Fruit fly (Drosophila melanogaster) whole organism, adult: ENCODE results near the gene hang.

Source experiments
- CG11617 ChIP-seq: fragments of 200-800 bp; sonication (Bioruptor generic); optimal IDR thresholded peaks from 2 replicates; lab custom pipeline; 2017; ENCODE audit warnings: mild to moderate bottlenecking, missing biosample characterization, missing genetic modification reagents, missing genetic modification characterization
- CG12768 ChIP-seq: fragments of 200-800 bp; sonication (Bioruptor generic); optimal IDR thresholded peaks from 2 replicates; lab custom pipeline; 2017; ENCODE audit warnings: missing biosample characterization, missing genetic modification characterization, mild to moderate bottlenecking, moderate library complexity, missing genetic modification reagents
- CG14711 ChIP-seq: fragments of 200-800 bp; sonication (Bioruptor generic); optimal IDR thresholded peaks from 2 replicates; lab custom pipeline; 2018; ENCODE audit warnings: missing biosample characterization, mild to moderate bottlenecking, missing genetic modification characterization, moderate library complexity
- CG1620 ChIP-seq: fragments of 200-800 bp; sonication (Bioruptor generic); optimal IDR thresholded peaks from 2 replicates; lab custom pipeline; 2016; ENCODE audit warnings: missing biosample characterization, missing genetic modification characterization
- CG33017 ChIP-seq: fragments of 200-800 bp; sonication (Bioruptor generic); optimal IDR thresholded peaks from 2 replicates; lab custom pipeline; 2018; ENCODE audit warnings: missing biosample characterization, mild to moderate bottlenecking, missing genetic modification characterization, moderate library complexity
- CG5204 ChIP-seq: fragments of 200-800 bp; sonication (Bioruptor generic); optimal IDR thresholded peaks from 2 replicates; lab custom pipeline; 2016; ENCODE audit warnings: missing biosample characterization, missing genetic modification characterization
- CG7045 ChIP-seq: fragments of 200-800 bp; sonication (Bioruptor generic); optimal IDR thresholded peaks from 2 replicates; lab custom pipeline; 2017; ENCODE audit warnings: missing biosample characterization, mild to moderate bottlenecking, missing genetic modification characterization
- CG7101 ChIP-seq: fragments of 200-800 bp; sonication (Bioruptor generic); optimal IDR thresholded peaks from 2 replicates; lab custom pipeline; 2018; ENCODE audit warnings: missing biosample characterization, mild to moderate bottlenecking, missing genetic modification characterization, moderate library complexity
- Clk ChIP-seq: fragments of 200-800 bp; sonication (Bioruptor generic); optimal IDR thresholded peaks from 2 replicates; lab custom pipeline; 2017; ENCODE audit warnings: missing biosample characterization, missing genetic modification characterization
- Crg-1 ChIP-seq: fragments of 200-800 bp; sonication (Bioruptor generic); optimal IDR thresholded peaks from 2 replicates; lab custom pipeline; 2016; ENCODE audit warnings: missing biosample characterization, missing genetic modification characterization
- Hr96 ChIP-seq: fragments of 200-800 bp; sonication (Bioruptor generic); optimal IDR thresholded peaks from 2 replicates; lab custom pipeline; 2016; ENCODE audit warnings: missing biosample characterization, missing genetic modification characterization
- Mnt ChIP-seq: fragments of 200-800 bp; sonication (Bioruptor generic); optimal IDR thresholded peaks from 2 replicates; lab custom pipeline; 2016; ENCODE audit warnings: missing biosample characterization, mild to moderate bottlenecking, missing genetic modification characterization
- bab1 ChIP-seq: fragments of 200-800 bp; sonication (Bioruptor generic); optimal IDR thresholded peaks from 3 replicates; lab custom pipeline; 2019; ENCODE audit warnings: missing biosample characterization, mild to moderate bottlenecking, missing genetic modification characterization, moderate library complexity
- cic ChIP-seq: fragments of 200-800 bp; sonication (Bioruptor generic); optimal IDR thresholded peaks from 2 replicates; lab custom pipeline; 2017; ENCODE audit warnings: missing biosample characterization, mild to moderate bottlenecking, missing genetic modification characterization, moderate library complexity
- cnc ChIP-seq, 2 experiments: fragments of >200 bp; optimal IDR thresholded peaks; 2 replicates each; lab custom pipeline; 2017
- kay ChIP-seq: fragments of 200-800 bp; sonication (Bioruptor generic); peaks from one replicate; lab custom pipeline; 2016; ENCODE audit warnings: missing biosample characterization, missing genetic modification characterization, borderline replicate concordance
- ovo ChIP-seq: fragments of 200-800 bp; sonication (Bioruptor generic); optimal IDR thresholded peaks from 2 replicates; lab custom pipeline; 2016; ENCODE audit warnings: missing biosample characterization, missing genetic modification characterization
- pad ChIP-seq: fragments of 200-800 bp; sonication (Bioruptor generic); optimal IDR thresholded peaks from 3 replicates; lab custom pipeline; 2017; ENCODE audit warnings: missing biosample characterization, missing genetic modification characterization, mild to moderate bottlenecking, moderate library complexity, missing genetic modification reagents
- tj ChIP-seq: fragments of 200-800 bp; sonication (Bioruptor generic); optimal IDR thresholded peaks from 3 replicates; lab custom pipeline; 2017; ENCODE audit warnings: missing biosample characterization, mild to moderate bottlenecking, missing genetic modification characterization, moderate library complexity
- toe ChIP-seq: fragments of 200-800 bp; sonication (Bioruptor generic); optimal IDR thresholded peaks from 2 replicates; lab custom pipeline; 2016; ENCODE audit warnings: missing biosample characterization, missing genetic modification characterization

hang gene

DNA sequence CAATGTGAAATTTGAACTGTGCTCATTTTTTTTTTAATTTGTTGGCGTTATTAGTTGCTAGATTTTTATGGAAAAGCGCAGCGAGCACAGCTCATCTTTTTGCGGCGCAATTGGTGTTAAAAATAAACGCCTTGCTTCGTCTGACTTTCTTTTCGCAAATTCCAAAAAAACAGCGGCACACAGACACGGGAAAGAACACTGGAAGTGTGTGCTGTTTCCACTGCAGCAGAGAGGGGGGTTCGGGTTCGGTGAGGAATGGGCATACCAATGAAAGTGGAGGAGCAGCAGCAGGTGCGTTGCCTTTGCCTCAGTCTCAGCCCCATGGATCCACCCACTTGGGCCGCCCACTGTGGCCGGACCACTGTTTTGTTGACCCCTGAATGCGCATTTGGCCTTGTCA, 19.7 kb downstream of the hang start:
- TF ChIP-seq Hr96 (no peak), CG1620 (GFP tag; lab: Kevin White, UChicago) (no peak), tj (GFP tag; lab: Kevin White, UChicago) (no peak), cnc (optimal IDR thresholded peaks at IDR 0.05; lab: Kevin White, UChicago) (no peak), cic (no peak), kay (GFP tag; lab: Kevin White, UChicago) (no peak), Clk (GFP tag; lab: Kevin White, UChicago) (no peak)

DNA sequence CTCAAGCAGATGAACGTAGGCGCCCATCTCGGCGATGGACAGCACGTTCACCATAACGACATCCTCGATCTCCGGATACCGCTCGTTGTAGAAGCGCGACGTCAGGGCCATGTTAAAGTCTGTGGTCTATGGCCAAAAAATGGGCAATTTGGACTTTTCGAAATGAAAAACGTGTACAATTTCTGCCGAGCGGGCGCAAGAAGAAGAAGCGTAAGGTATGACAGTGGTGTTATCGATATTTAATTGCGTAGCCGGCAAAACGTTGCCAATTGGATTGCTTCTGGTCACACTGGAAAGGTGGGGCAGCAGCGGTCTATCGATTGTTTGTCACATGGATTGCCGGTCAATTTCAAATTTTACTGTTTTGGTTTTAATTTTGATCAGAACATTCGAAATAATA, 24.1 kb downstream of the hang start, which contains the start of gene eIF2alpha:
TSS of gene eIF2alpha (minus strand) at position 225 of the 400 bp plus-strand sequence.
- TF ChIP-seq CG12768 (GFP tag; lab: Kevin White, UChicago): no peak
- TF ChIP-seq CG1620 (GFP tag; lab: Kevin White, UChicago): peak; percentile 1
- TF ChIP-seq Mnt (GFP tag; lab: Kevin White, UChicago): peak; percentile 85
- TF ChIP-seq Crg-1 (GFP tag; lab: Kevin White, UChicago): peak; percentile 17
- TF ChIP-seq tj (GFP tag; lab: Kevin White, UChicago): peak; percentile 52
- peak; percentile 64 for TF ChIP-seq bab1 (GFP tag; lab: Kevin White, UChicago)
- TF ChIP-seq toe (GFP tag; lab: Kevin White, UChicago): no peak
- TF ChIP-seq CG7101 (tag; lab: Kevin White, UChicago): peak; percentile 10
- peak; percentile 50 for TF ChIP-seq pad (GFP tag; lab: Kevin White, UChicago)
- TF ChIP-seq Hr96: no peak

DNA sequence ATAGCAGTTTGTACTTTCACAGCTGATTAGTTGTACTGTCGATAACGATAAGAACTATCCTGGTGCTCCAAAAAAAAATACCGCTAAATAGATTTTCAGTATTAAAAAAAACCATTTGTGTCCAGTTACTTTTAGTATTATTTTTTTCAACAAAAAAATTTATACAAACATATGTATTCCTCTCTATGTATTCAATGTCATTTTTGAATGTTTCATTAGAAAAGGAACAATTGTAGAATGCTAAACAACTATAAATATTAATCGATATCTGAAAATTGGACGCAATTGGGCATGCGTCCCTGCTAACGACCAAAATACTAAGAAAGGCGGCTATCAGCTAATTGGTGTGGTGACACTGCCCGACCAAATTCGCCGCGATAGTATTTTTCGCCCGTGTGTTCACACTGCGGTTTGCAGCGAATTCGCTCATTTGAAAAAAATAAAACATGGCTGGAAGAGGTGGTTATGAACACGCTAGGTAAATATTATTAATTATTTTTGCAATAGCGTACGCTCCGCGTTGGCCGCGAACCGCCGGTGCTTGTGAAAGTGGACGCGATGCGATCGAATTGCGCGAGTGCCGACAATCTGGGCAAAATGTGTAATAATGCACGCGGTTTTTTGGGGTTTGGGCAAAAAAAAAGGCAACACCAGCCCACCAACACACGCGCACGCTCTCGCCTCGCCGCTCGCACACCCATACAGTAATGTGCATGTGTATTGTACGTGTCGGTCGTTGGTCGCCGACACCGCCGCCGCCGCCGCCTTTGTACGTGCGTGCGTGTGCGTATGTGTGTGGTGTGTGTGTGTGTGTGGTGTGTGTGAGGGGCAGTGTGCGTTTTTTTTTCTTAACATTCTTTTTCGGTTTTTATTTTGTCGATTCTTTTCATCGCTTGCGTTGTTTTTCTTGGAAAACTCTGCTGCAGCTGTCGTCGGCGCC, 25.9 kb downstream of the hang start, which contains the start of the genes CG34015 and eIF4H1:
TSS of gene CG34015 (minus strand) at position 51 of the 940 bp plus-strand sequence.
TSS of gene eIF4H1 (plus strand) at position 414 of the 940 bp plus-strand sequence.
- TF ChIP-seq CG14711 (tag; lab: Kevin White, UChicago): no peak
- peak; percentile 27 for TF ChIP-seq CG7101 (tag; lab: Kevin White, UChicago)
- peak; percentile 76 for TF ChIP-seq tj (GFP tag; lab: Kevin White, UChicago)
- TF ChIP-seq Hr96: no peak
- peak; percentile 2 for TF ChIP-seq CG1620 (GFP tag; lab: Kevin White, UChicago)
- TF ChIP-seq cic: peak; percentile 59
- no peak for TF ChIP-seq CG5204
- peak; percentile 12 for TF ChIP-seq Crg-1 (GFP tag; lab: Kevin White, UChicago)
- TF ChIP-seq CG7045 (GFP tag; lab: Kevin White, UChicago): no peak
- TF ChIP-seq CG33017: no peak
- no peak for TF ChIP-seq ovo
- TF ChIP-seq kay (GFP tag; lab: Kevin White, UChicago): no peak
- peak; percentile 44 for TF ChIP-seq CG12768 (GFP tag; lab: Kevin White, UChicago)
- TF ChIP-seq cnc (optimal IDR thresholded peaks at IDR 0.05; lab: Kevin White, UChicago): no peak
- TF ChIP-seq toe (GFP tag; lab: Kevin White, UChicago): no peak
- peak; percentile 92 for TF ChIP-seq Mnt (GFP tag; lab: Kevin White, UChicago)
- TF ChIP-seq pad (GFP tag; lab: Kevin White, UChicago): peak; percentile 84
- TF ChIP-seq bab1 (GFP tag; lab: Kevin White, UChicago): no peak
- peak; percentile 52 for TF ChIP-seq CG11617 (GFP tag; lab: Kevin White, UChicago)

DNA sequence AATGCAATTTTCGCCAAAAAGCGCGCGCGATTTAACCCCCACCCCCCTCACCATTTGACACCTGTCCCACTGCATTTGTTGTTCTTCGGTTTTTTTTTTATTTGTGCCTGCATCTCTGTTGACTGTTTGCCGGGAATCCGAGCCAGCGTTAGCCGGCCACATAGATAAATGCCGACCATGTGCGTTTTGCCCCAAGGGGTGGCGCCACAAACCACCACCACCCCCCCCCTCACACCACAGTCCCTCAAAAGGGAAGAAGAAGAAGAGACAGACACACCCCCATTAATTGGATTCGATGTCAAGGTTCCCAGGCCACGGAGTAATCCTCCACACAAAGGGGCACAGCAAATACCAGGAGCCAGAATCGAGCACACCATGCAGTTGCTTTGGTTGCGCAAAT, 26.7 kb downstream of the hang start:
- no peak for TF ChIP-seq Clk (GFP tag; lab: Kevin White, UChicago)
- no peak for TF ChIP-seq ovo
- TF ChIP-seq bab1 (GFP tag; lab: Kevin White, UChicago): no peak
- no peak for TF ChIP-seq toe (GFP tag; lab: Kevin White, UChicago)
- TF ChIP-seq Crg-1 (GFP tag; lab: Kevin White, UChicago): no peak
- no peak for TF ChIP-seq cnc (optimal IDR thresholded peaks at IDR 0.05; lab: Kevin White, UChicago)
- TF ChIP-seq tj (GFP tag; lab: Kevin White, UChicago): peak; percentile 55
- TF ChIP-seq CG1620 (GFP tag; lab: Kevin White, UChicago): no peak
- TF ChIP-seq CG12768 (GFP tag; lab: Kevin White, UChicago): no peak

DNA sequence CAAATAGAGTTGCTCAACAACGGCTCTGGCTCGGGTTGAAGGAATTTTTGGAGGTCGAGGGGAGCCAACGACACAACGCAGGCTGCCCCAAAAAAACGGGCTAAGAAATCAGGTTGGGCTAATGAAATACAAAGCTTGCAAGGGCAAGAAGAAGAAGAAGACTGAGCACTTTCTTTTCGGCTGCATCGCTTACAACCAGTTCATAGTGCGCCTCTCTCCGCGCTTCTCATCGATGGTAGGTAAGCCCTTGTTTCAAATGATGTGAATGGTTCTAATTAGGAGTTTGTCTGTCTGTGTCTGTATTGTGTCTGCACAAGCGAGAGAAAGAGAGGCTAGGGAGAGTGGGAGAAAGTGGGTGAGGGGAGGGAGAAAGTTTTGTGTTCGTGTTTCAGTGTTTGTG, 34.0 kb downstream of the hang start:
- TF ChIP-seq tj (GFP tag; lab: Kevin White, UChicago) (no peak), CG11617 (GFP tag; lab: Kevin White, UChicago) (no peak), ovo (no peak), cnc (optimal IDR thresholded peaks at IDR 0.05; lab: Kevin White, UChicago) (no peak), CG14711 (tag; lab: Kevin White, UChicago) (no peak), cic (no peak), CG12768 (GFP tag; lab: Kevin White, UChicago) (no peak), CG1620 (GFP tag; lab: Kevin White, UChicago) (no peak), CG7045 (GFP tag; lab: Kevin White, UChicago) (no peak), CG5204 (no peak), kay (GFP tag; lab: Kevin White, UChicago) (no peak), pad (GFP tag; lab: Kevin White, UChicago) (no peak), toe (GFP tag; lab: Kevin White, UChicago) (no peak), CG33017 (no peak), Crg-1 (GFP tag; lab: Kevin White, UChicago) (no peak)

DNA sequence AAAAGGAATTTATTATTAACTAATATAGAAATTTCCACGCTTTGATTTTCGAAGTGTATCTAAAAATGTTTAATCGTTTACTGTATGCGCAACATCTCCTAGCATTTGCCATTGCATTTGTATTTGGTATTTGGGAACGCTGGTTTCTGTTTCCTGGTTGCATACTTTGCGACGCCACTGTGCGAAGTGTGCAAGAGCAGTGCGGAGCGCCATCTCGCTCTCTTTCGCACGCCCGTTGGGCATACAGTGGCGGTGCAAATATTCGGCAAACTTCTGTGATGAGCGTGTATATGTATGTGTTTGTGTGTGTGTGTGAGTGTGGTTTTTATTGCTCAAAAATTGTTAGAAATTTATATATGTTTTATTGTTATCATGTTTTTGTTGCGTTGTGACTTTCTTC, 35.9 kb downstream of the hang start:
- TF ChIP-seq kay (GFP tag; lab: Kevin White, UChicago) (peak; percentile 60), CG1620 (GFP tag; lab: Kevin White, UChicago) (no peak)
